Worm (Caenorhabditis elegans) whole organism, L1 larva: Measurements from ENCODE around the gene F22H10.2.

Source experiments
- C16A3.4 ChIP-seq: fragments of 150-350 bp; optimal IDR thresholded peaks from 2 replicates; lab custom pipeline; 2014; ENCODE audit warnings: missing biosample characterization, missing genetic modification characterization
- aly-2 ChIP-seq: fragments of 150-350 bp; optimal IDR thresholded peaks from 2 replicates; lab custom pipeline; 2014; ENCODE audit warnings: missing biosample characterization, missing genetic modification characterization
- blmp-1 ChIP-seq: fragments of 150-350 bp; optimal IDR thresholded peaks from 2 replicates; lab custom pipeline; 2014; ENCODE audit warnings: missing biosample characterization, missing genetic modification characterization
- ceh-82 ChIP-seq, 3 experiments: fragments of 150-350 bp in 1 of 3; sonication (generic microtip) in 2 of 3; optimal IDR thresholded peaks; 2 replicates each; lab custom pipeline; 2014 to 2017; ENCODE audit warnings: missing biosample characterization in 3 of 3, missing genetic modification characterization in 3 of 3
- ceh-88 ChIP-seq: fragments of 200-800 bp; sonication (Bioruptor generic); IDR thresholded peaks from 2 replicates; pipeline ENCODE4 v1.3.6; 2022; ENCODE audit warnings: missing genetic modification characterization, missing compliant biosample characterization
- egl-27 ChIP-seq, 2 experiments: fragments of 150-350 bp in 1 of 2; sonication (generic microtip); optimal IDR thresholded peaks; 3 replicates each; lab custom pipeline; 2017 to 2018; ENCODE audit warnings: missing biosample characterization in 2 of 2, missing genetic modification characterization in 2 of 2, missing genetic modification reagents in 2 of 2
- elt-3 ChIP-seq, 6 experiments: fragments of 150-350 bp in 1 of 6; sonication (generic microtip); optimal IDR thresholded peaks; 2 replicates each; lab custom pipeline; 2017 to 2018; ENCODE audit warnings: missing biosample characterization in 6 of 6, missing genetic modification characterization in 6 of 6, inconsistent platforms in 1 of 6
- lsy-2 ChIP-seq, 2 experiments: fragments of 150-350 bp; optimal IDR thresholded peaks; 2 replicates each; lab custom pipeline; 2014; ENCODE audit warnings: missing biosample characterization in 2 of 2, missing genetic modification characterization in 2 of 2
- nhr-12 ChIP-seq: sonication (generic microtip); optimal IDR thresholded peaks from 2 replicates; lab custom pipeline; 2017; ENCODE audit warnings: missing biosample characterization, missing genetic modification characterization
- rnt-1 ChIP-seq: sonication (generic microtip); optimal IDR thresholded peaks from 2 replicates; lab custom pipeline; 2016; ENCODE audit warnings: mild to moderate bottlenecking, missing genetic modification characterization, moderate library complexity, missing compliant biosample characterization
- sup-37 ChIP-seq: fragments of 200-800 bp; sonication (Bioruptor generic); optimal IDR thresholded peaks from 2 replicates; lab custom pipeline; 2018; ENCODE audit warnings: mild to moderate bottlenecking, missing genetic modification characterization, missing compliant biosample characterization
- unc-30 ChIP-seq: sonication (generic microtip); optimal IDR thresholded peaks from 2 replicates; lab custom pipeline; 2017; ENCODE audit warnings: missing biosample characterization, missing genetic modification characterization

- TF ChIP-seq unc-30 (tag; lab: Kevin White, UChicago) (no peak), sup-37 (GFP tag; lab: Kevin White, UChicago) (no peak), nhr-12 (tag; lab: Kevin White, UChicago) (no peak), aly-2 (tag; lab: Kevin White, UChicago) (no peak), egl-27 (tag; optimal IDR thresholded peaks at IDR 0.05; lab: Kevin White, UChicago) (no peak), C16A3.4 (tag; lab: Kevin White, UChicago) (no peak), blmp-1 (tag; lab: Kevin White, UChicago) (no peak), lsy-2 (tag; optimal IDR thresholded peaks at IDR 0.05; lab: Kevin White, UChicago) (no peak), ceh-88 (GFP tag; lab: Robert Waterston, UW) (no peak), ceh-82 (tag; optimal IDR thresholded peaks at IDR 0.05; lab: Kevin White, UChicago) (no peak), rnt-1 (no peak), elt-3 (tag; optimal IDR thresholded peaks at IDR 0.05; lab: Kevin White, UChicago) (no peak)
Observed at ce11 chrX:16667515-16667914, 11.8 kb upstream of the F22H10.2 start.
